Worm (Caenorhabditis elegans): ENCODE results near the gene nlp-50.
A peak's percentile ranks its signal among the peaks of the same experiment; 100 is the strongest.

Gene nlp-50

DNA sequence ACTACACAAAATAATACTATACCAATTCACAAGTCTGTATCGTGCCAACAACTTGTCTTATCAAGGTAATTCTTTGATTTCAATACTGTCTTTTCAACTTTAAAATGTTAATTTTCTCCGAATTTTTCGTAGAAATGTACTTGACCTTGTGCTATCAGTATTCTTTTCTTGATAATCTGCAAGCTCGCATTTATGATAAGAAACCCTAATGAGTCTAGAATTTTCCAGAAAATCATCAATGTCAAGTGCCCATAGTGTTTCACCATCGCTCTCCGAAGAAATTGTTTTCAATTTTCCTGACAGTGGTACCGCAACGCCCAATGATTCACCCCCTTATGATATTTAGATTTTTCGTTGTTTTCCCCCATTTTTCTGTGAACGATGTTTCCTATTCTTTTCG lies 16.4 kb downstream of the nlp-50 start:
- no peak for TF ChIP-seq unc-55 (GFP tag; optimal IDR thresholded peaks at IDR 0.05)
- no peak for TF ChIP-seq ceh-16 (tag; optimal IDR thresholded peaks at IDR 0.05)
- no peak for TF ChIP-seq lsy-2 (tag; optimal IDR thresholded peaks at IDR 0.05)
- TF ChIP-seq ceh-82 (tag; optimal IDR thresholded peaks at IDR 0.05) = no peak
- peak; percentile 64 for TF ChIP-seq fos-1 (tag; optimal IDR thresholded peaks at IDR 0.05)
- TF ChIP-seq gmeb-1 (tag; optimal IDR thresholded peaks at IDR 0.05) = no peak
- TF ChIP-seq nhr-11 (tag; optimal IDR thresholded peaks at IDR 0.05) = no peak

DNA sequence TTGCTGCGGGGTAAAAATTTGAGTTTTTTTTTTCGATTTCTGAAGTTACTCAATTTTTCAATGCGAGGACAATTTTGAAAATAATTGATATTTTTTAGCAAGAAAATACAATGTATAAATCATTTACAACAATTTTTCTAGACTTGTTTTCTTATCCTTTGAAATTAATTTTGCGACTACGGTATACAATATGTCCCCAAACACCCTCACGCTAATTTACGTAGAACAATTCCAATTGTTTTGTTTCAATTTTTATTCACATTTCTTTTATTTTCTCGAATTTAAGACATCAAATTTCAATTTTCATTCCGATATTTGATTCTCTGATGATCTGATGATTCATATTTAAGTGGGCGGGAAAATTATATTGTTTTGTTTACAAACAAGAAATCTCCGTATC lies 17.1 kb downstream of the nlp-50 start:
- TF ChIP-seq ztf-1 (GFP tag; conservative IDR thresholded peaks at IDR 0.05) = no peak
- no peak for TF ChIP-seq lsy-2 (tag; optimal IDR thresholded peaks at IDR 0.05)

DNA sequence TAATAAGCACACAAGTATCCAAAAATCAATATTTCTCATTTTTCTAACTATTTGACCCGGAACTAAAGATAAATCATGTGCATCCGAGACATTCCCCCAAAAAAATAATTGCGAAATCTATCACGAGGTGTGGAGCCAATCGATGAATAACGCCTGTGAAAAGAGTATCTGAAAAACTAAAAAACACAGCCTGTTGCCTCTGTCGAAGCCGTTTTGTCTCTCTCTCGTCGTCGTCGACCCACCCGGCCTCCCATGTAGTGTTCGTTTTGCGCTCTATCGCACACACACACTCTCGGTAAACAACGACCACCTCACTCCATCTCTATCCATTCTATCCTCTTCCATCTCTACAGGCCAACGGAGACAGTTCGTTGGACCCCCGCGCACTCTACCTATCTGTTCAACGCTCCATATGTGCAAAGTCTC lies 17.9 kb downstream of the nlp-50 start:
- TF ChIP-seq ceh-82 (tag; optimal IDR thresholded peaks at IDR 0.05) (no peak), zag-1 (tag; optimal IDR thresholded peaks at IDR 0.05) (no peak), nhr-237 (tag; optimal IDR thresholded peaks at IDR 0.05) (no peak), lin-39 (tag; optimal IDR thresholded peaks at IDR 0.05) (no peak), mab-5 (tag; optimal IDR thresholded peaks at IDR 0.05) (peak; percentile 5), nhr-129 (tag; optimal IDR thresholded peaks at IDR 0.05) (peak; percentile 71), skn-1 (tag; optimal IDR thresholded peaks at IDR 0.05) (no peak), unc-62 (GFP tag; optimal IDR thresholded peaks at IDR 0.05) (no peak), nhr-12 (tag; optimal IDR thresholded peaks at IDR 0.05) (no peak), aly-2 (tag; optimal IDR thresholded peaks at IDR 0.05) (no peak), nhr-6 (tag; optimal IDR thresholded peaks at IDR 0.05) (no peak), sma-3 (GFP tag; optimal IDR thresholded peaks at IDR 0.05) (peak; percentile 22), unc-39 (tag; optimal IDR thresholded peaks at IDR 0.05) (no peak), ztf-1 (GFP tag; conservative IDR thresholded peaks at IDR 0.05) (no peak), F13H6.1 (tag; optimal IDR thresholded peaks at IDR 0.05) (peak; percentile 39), blmp-1 (tag; optimal IDR thresholded peaks at IDR 0.05; ENCODE audit: insufficient read depth) (peak; percentile 3), nhr-25 (tag; optimal IDR thresholded peaks at IDR 0.05) (peak; percentile 59), R02D3.7 (tag; optimal IDR thresholded peaks at IDR 0.05) (no peak), C34F6.9 (tag; optimal IDR thresholded peaks at IDR 0.05) (peak; percentile 96), elt-3 (tag; optimal IDR thresholded peaks at IDR 0.05) (no peak), lin-13 (GFP tag; optimal IDR thresholded peaks at IDR 0.05) (no peak), mbf-1 (tag; optimal IDR thresholded peaks at IDR 0.05) (no peak), nhr-77 (tag; optimal IDR thresholded peaks at IDR 0.05) (no peak), ama-1 (optimal IDR thresholded peaks at IDR 0.05) (no peak), fos-1 (tag; optimal IDR thresholded peaks at IDR 0.05) (peak; percentile 8), nhr-11 (tag; optimal IDR thresholded peaks at IDR 0.05) (no peak), lin-11 (tag; optimal IDR thresholded peaks at IDR 0.05) (peak; percentile 64), dmd-4 (tag; optimal IDR thresholded peaks at IDR 0.05) (no peak), alr-1 (tag; optimal IDR thresholded peaks at IDR 0.05) (no peak), snpc-4 (tag; optimal IDR thresholded peaks at IDR 0.05) (no peak), ztf-4 (tag; optimal IDR thresholded peaks at IDR 0.05) (peak; percentile 48), ceh-16 (tag; optimal IDR thresholded peaks at IDR 0.05) (no peak), ztf-11 (tag; optimal IDR thresholded peaks at IDR 0.05) (no peak), nhr-10 (tag; optimal IDR thresholded peaks at IDR 0.05) (no peak), Y55F3AM.14 (GFP tag; optimal IDR thresholded peaks at IDR 0.05) (no peak), sma-9 (GFP tag; optimal IDR thresholded peaks at IDR 0.05) (peak; percentile 61), sma-9 (tag; optimal IDR thresholded peaks at IDR 0.05) (no peak), unc-55 (GFP tag; optimal IDR thresholded peaks at IDR 0.05) (peak; percentile 79), crh-2 (tag; optimal IDR thresholded peaks at IDR 0.05) (no peak), nhr-21 (tag; optimal IDR thresholded peaks at IDR 0.05) (no peak), ZK546.5 (tag; optimal IDR thresholded peaks at IDR 0.05) (no peak), peb-1 (tag; optimal IDR thresholded peaks at IDR 0.05) (no peak), mdl-1 (tag; optimal IDR thresholded peaks at IDR 0.05) (no peak), lsy-2 (tag; optimal IDR thresholded peaks at IDR 0.05) (peak; percentile 38 to 65), egl-27 (tag; optimal IDR thresholded peaks at IDR 0.05) (no peak), sem-4 (tag; optimal IDR thresholded peaks at IDR 0.05) (no peak), elt-1 (tag; optimal IDR thresholded peaks at IDR 0.05) (no peak), gmeb-1 (tag; optimal IDR thresholded peaks at IDR 0.05) (no peak), nhr-23 (tag; optimal IDR thresholded peaks at IDR 0.05) (no peak)

All from whole organism, L2 larva.